Worm (Caenorhabditis elegans) whole organism, L4 larva: ENCODE results near the gene gpa-1.

Experiments used
- T20F7.1 ChIP-seq: fragments of 200-800 bp; sonication (Bioruptor generic); optimal IDR thresholded peaks from 2 replicates; lab custom pipeline; 2018; ENCODE audit warnings: mild to moderate bottlenecking, missing genetic modification characterization, missing compliant biosample characterization
- aly-2 ChIP-seq: sonication (generic microtip); optimal IDR thresholded peaks from 2 replicates; lab custom pipeline; 2018; ENCODE audit warnings: missing biosample characterization, missing genetic modification characterization
- dpl-1 ChIP-seq: fragments of 150-350 bp; optimal IDR thresholded peaks from 2 replicates; lab custom pipeline; 2014; ENCODE audit warnings: missing biosample characterization, missing genetic modification reagents, missing genetic modification characterization
- egl-27 ChIP-seq: sonication (generic microtip); optimal IDR thresholded peaks from 3 replicates; lab custom pipeline; 2017; ENCODE audit warnings: missing biosample characterization, missing genetic modification reagents, missing genetic modification characterization
- hlh-30 ChIP-seq: sonication (generic microtip); optimal IDR thresholded peaks from 2 replicates; lab custom pipeline; 2017; ENCODE audit warnings: antibody characterized with exemption, mild to moderate bottlenecking, missing genetic modification characterization, missing compliant biosample characterization; ENCODE audit not compliant: insufficient read depth
- lin-15B ChIP-seq: fragments of 150-350 bp; sonication (generic microtip); optimal IDR thresholded peaks from 3 replicates; lab custom pipeline; 2014; ENCODE audit warnings: missing biosample characterization, missing genetic modification characterization
- lir-3 ChIP-seq: sonication (generic microtip); optimal IDR thresholded peaks from 2 replicates; lab custom pipeline; 2016; ENCODE audit warnings: mild to moderate bottlenecking, missing genetic modification characterization, missing compliant biosample characterization
- mep-1 ChIP-seq: fragments of 150-350 bp; sonication (generic microtip); optimal IDR thresholded peaks from 3 replicates; lab custom pipeline; 2014; ENCODE audit warnings: missing biosample characterization, missing genetic modification characterization
- nhr-25 ChIP-seq: sonication (generic microtip); optimal IDR thresholded peaks from 2 replicates; lab custom pipeline; 2017; ENCODE audit warnings: missing genetic modification characterization, mild to moderate bottlenecking, missing compliant biosample characterization, antibody characterized with exemption, moderate library complexity, borderline replicate concordance; ENCODE audit not compliant: insufficient read depth
- nhr-42 ChIP-seq: fragments of 200-800 bp; sonication (Bioruptor generic); IDR thresholded peaks from 2 replicates; pipeline ENCODE4 v1.3.6; 2022; ENCODE audit warnings: missing genetic modification characterization, missing compliant biosample characterization
- nhr-6 ChIP-seq: fragments of 150-350 bp; optimal IDR thresholded peaks from 2 replicates; lab custom pipeline; 2014; ENCODE audit warnings: missing biosample characterization, missing genetic modification characterization
- zfp-3 ChIP-seq: fragments of 200-800 bp; sonication (Bioruptor generic); conservative IDR thresholded peaks from 2 replicates; pipeline ENCODE4 v1.3.6; 2022; ENCODE audit warnings: missing genetic modification reagents, missing genetic modification characterization, missing compliant biosample characterization

- TF ChIP-seq zfp-3 (GFP tag; lab: Robert Waterston, UW) (no peak), lin-15B (tag; lab: Kevin White, UChicago) (no peak), aly-2 (tag; lab: Kevin White, UChicago) (no peak), nhr-42 (GFP tag; lab: Robert Waterston, UW) (no peak), dpl-1 (GFP tag; lab: Kevin White, UChicago) (no peak), hlh-30 (tag; lab: Kevin White, UChicago) (peak; percentile 49), lir-3 (no peak), egl-27 (tag; lab: Kevin White, UChicago) (no peak), T20F7.1 (no peak), nhr-25 (tag; lab: Kevin White, UChicago) (peak; percentile 78), nhr-6 (tag; lab: Kevin White, UChicago) (no peak), mep-1 (tag; lab: Kevin White, UChicago) (no peak)
Observed at ce11 chrV:11146958-11147779, 30.3 kb downstream of the gpa-1 start, which contains the start of the genes T19C4.24 and nlp-33.
